Worm (Caenorhabditis elegans) whole organism, midembryonic: ENCODE data around the gene C50F4.1.

Source experiments
- T22C8.4 ChIP-seq: fragments of 200-800 bp; sonication (Bioruptor generic); IDR thresholded peaks from 2 replicates; pipeline ENCODE4 v1.3.6; 2022; ENCODE audit warnings: missing genetic modification characterization, missing compliant biosample characterization
- cog-1 ChIP-seq: sonication (generic microtip); optimal IDR thresholded peaks from 2 replicates; lab custom pipeline; 2016; ENCODE audit warnings: missing genetic modification characterization, missing compliant biosample characterization
- flt-1 ChIP-seq: fragments of 200-800 bp; sonication (Bioruptor generic); IDR thresholded peaks from 2 replicates; pipeline ENCODE4 v1.3.6; 2022; ENCODE audit warnings: missing genetic modification characterization, missing compliant biosample characterization
- klf-2 ChIP-seq: fragments of 200-800 bp; sonication (Bioruptor generic); conservative IDR thresholded peaks from 2 replicates; pipeline ENCODE4 v1.3.6; 2022; ENCODE audit warnings: missing genetic modification reagents, missing genetic modification characterization, missing compliant biosample characterization
- med-1 ChIP-seq: sonication (generic microtip); optimal IDR thresholded peaks from 2 replicates; lab custom pipeline; 2017; ENCODE audit warnings: missing genetic modification characterization, mild to moderate bottlenecking, missing compliant biosample characterization, antibody characterized with exemption, missing genetic modification reagents; ENCODE audit not compliant: insufficient read depth
- ref-1 ChIP-seq: fragments of 200-800 bp; sonication (Bioruptor generic); conservative IDR thresholded peaks from 2 replicates; pipeline ENCODE4 v1.3.6; 2022; ENCODE audit warnings: missing genetic modification reagents, missing genetic modification characterization, missing compliant biosample characterization
- tab-1 ChIP-seq: fragments of 200-800 bp; sonication (Bioruptor generic); IDR thresholded peaks from 2 replicates; pipeline ENCODE4 v1.3.6; 2022; ENCODE audit warnings: missing genetic modification characterization, missing compliant biosample characterization
- ztf-29 ChIP-seq: fragments of 200-800 bp; sonication (Bioruptor generic); IDR thresholded peaks from 2 replicates; pipeline ENCODE4 v1.3.6; 2022; ENCODE audit warnings: missing genetic modification reagents, missing genetic modification characterization, missing compliant biosample characterization

- TF ChIP-seq T22C8.4 (GFP tag; lab: Robert Waterston, UW) (no peak), klf-2 (no peak), tab-1 (no peak), flt-1 (GFP tag; lab: Robert Waterston, UW) (no peak), cog-1 (tag; lab: Kevin White, UChicago) (no peak), med-1 (GFP tag; lab: Kevin White, UChicago) (no peak), ztf-29 (no peak), ref-1 (GFP tag; lab: Robert Waterston, UW) (no peak)
Observed at ce11 chrV:9571056-9571455, 44.5 kb downstream of the C50F4.1 start.
